Worm (Caenorhabditis elegans) whole organism, L1 larva: Measurements from ENCODE around the gene Y46H3A.4.

Experiments
- C04F5.9 ChIP-seq: sonication (generic microtip); optimal IDR thresholded peaks from 2 replicates; lab custom pipeline; 2016; ENCODE audit warnings: missing genetic modification characterization, missing compliant biosample characterization
- aha-1 ChIP-seq: fragments of 150-350 bp; optimal IDR thresholded peaks from 2 replicates; lab custom pipeline; 2014; ENCODE audit warnings: missing biosample characterization, missing genetic modification characterization
- alr-1 ChIP-seq: fragments of 200-800 bp; sonication (Bioruptor generic); optimal IDR thresholded peaks from 2 replicates; lab custom pipeline; 2018; ENCODE audit warnings: borderline replicate concordance, mild to moderate bottlenecking, missing genetic modification characterization, missing compliant biosample characterization
- aly-2 ChIP-seq: fragments of 150-350 bp; optimal IDR thresholded peaks from 2 replicates; lab custom pipeline; 2014; ENCODE audit warnings: missing biosample characterization, missing genetic modification characterization
- ama-1 ChIP-seq: fragments of 150-350 bp; optimal IDR thresholded peaks from 2 replicates; lab custom pipeline; 2014
- blmp-1 ChIP-seq: fragments of 150-350 bp; optimal IDR thresholded peaks from 2 replicates; lab custom pipeline; 2014; ENCODE audit warnings: missing biosample characterization, missing genetic modification characterization
- ceh-63 ChIP-seq: fragments of 200-800 bp; sonication (Bioruptor generic); optimal IDR thresholded peaks from 2 replicates; lab custom pipeline; 2018; ENCODE audit warnings: mild to moderate bottlenecking, missing genetic modification characterization, missing compliant biosample characterization
- ceh-82 ChIP-seq, 3 experiments: fragments of 150-350 bp in 1 of 3; sonication (generic microtip) in 2 of 3; optimal IDR thresholded peaks; 2 replicates each; lab custom pipeline; 2014 to 2017; ENCODE audit warnings: missing biosample characterization in 3 of 3, missing genetic modification characterization in 3 of 3
- ceh-88 ChIP-seq: fragments of 200-800 bp; sonication (Bioruptor generic); IDR thresholded peaks from 2 replicates; pipeline ENCODE4 v1.3.6; 2022; ENCODE audit warnings: missing genetic modification characterization, missing compliant biosample characterization
- ceh-90 ChIP-seq: sonication (generic microtip); optimal IDR thresholded peaks from 2 replicates; lab custom pipeline; 2016; ENCODE audit warnings: missing genetic modification characterization, missing compliant biosample characterization
- ces-1 ChIP-seq: fragments of 150-350 bp; optimal IDR thresholded peaks from 2 replicates; lab custom pipeline; 2014; ENCODE audit warnings: missing biosample characterization, missing genetic modification reagents, missing genetic modification characterization
- dpl-1 ChIP-seq, 3 experiments: fragments of 150-350 bp in 2 of 3; sonication (generic microtip) in 1 of 3; optimal IDR thresholded peaks; 2 replicates each; lab custom pipeline; 2014 to 2017; ENCODE audit warnings: missing biosample characterization in 3 of 3, missing genetic modification characterization in 3 of 3, missing genetic modification reagents in 3 of 3
- egl-13 ChIP-seq: sonication (generic microtip); optimal IDR thresholded peaks from 2 replicates; lab custom pipeline; 2016; ENCODE audit warnings: missing genotype, missing genetic modification reagents, missing genetic modification characterization, missing compliant biosample characterization
- egl-27 ChIP-seq, 2 experiments: fragments of 150-350 bp in 1 of 2; sonication (generic microtip); optimal IDR thresholded peaks; 3 replicates each; lab custom pipeline; 2017 to 2018; ENCODE audit warnings: missing biosample characterization in 2 of 2, missing genetic modification characterization in 2 of 2, missing genetic modification reagents in 2 of 2
- elt-2 ChIP-seq: sonication (generic microtip); optimal IDR thresholded peaks from 2 replicates; lab custom pipeline; 2016; ENCODE audit warnings: missing genetic modification characterization, mild to moderate bottlenecking, inconsistent platforms, missing compliant biosample characterization, missing genetic modification reagents
- elt-3 ChIP-seq, 6 experiments: fragments of 150-350 bp in 1 of 6; sonication (generic microtip); optimal IDR thresholded peaks; 2 replicates each; lab custom pipeline; 2017 to 2018; ENCODE audit warnings: missing biosample characterization in 6 of 6, missing genetic modification characterization in 6 of 6, inconsistent platforms in 1 of 6
- fkh-4 ChIP-seq: sonication (generic microtip); optimal IDR thresholded peaks from 2 replicates; lab custom pipeline; 2016; ENCODE audit warnings: missing compliant biosample characterization, missing genetic modification characterization, borderline replicate concordance
- fos-1 ChIP-seq: fragments of 150-350 bp; optimal IDR thresholded peaks from 2 replicates; lab custom pipeline; 2014; ENCODE audit warnings: missing biosample characterization, missing genetic modification characterization
- grh-1 ChIP-seq: fragments of 200-800 bp; sonication (Bioruptor generic); IDR thresholded peaks from 2 replicates; pipeline ENCODE4 v1.3.6; 2022; ENCODE audit warnings: missing genetic modification reagents, missing genetic modification characterization, missing compliant biosample characterization
- hlh-17 ChIP-seq: fragments of 200-800 bp; sonication (Bioruptor generic); optimal IDR thresholded peaks from 2 replicates; lab custom pipeline; 2018; ENCODE audit warnings: missing genetic modification characterization, mild to moderate bottlenecking, missing compliant biosample characterization, moderate library complexity, borderline replicate concordance
- hlh-4 ChIP-seq: sonication (generic microtip); optimal IDR thresholded peaks from 2 replicates; lab custom pipeline; 2016; ENCODE audit warnings: mild to moderate bottlenecking, missing genetic modification characterization, missing compliant biosample characterization
- lin-13 ChIP-seq: fragments of 150-350 bp; optimal IDR thresholded peaks from 2 replicates; lab custom pipeline; 2014; ENCODE audit warnings: missing biosample characterization, missing genetic modification reagents, missing genetic modification characterization
- lin-14 ChIP-seq: fragments of 200-800 bp; sonication (Bioruptor generic); optimal IDR thresholded peaks from 2 replicates; lab custom pipeline; 2018; ENCODE audit warnings: mild to moderate bottlenecking, missing genetic modification characterization, moderate library complexity, missing compliant biosample characterization
- lin-15B ChIP-seq: fragments of 150-350 bp; sonication (generic microtip); optimal IDR thresholded peaks from 3 replicates; lab custom pipeline; 2014; ENCODE audit warnings: missing biosample characterization, missing genetic modification characterization
- lin-39 ChIP-seq: fragments of 150-350 bp; optimal IDR thresholded peaks from 2 replicates; lab custom pipeline; 2014; ENCODE audit warnings: missing biosample characterization, missing genetic modification reagents, missing genetic modification characterization
- lsy-2 ChIP-seq, 2 experiments: fragments of 150-350 bp; optimal IDR thresholded peaks; 2 replicates each; lab custom pipeline; 2014; ENCODE audit warnings: missing biosample characterization in 2 of 2, missing genetic modification characterization in 2 of 2
- mab-9 ChIP-seq: fragments of 200-800 bp; sonication (Bioruptor generic); IDR thresholded peaks from 2 replicates; pipeline ENCODE4 v1.3.6; 2022; ENCODE audit warnings: missing genetic modification reagents, missing genetic modification characterization, missing compliant biosample characterization
- mdl-1 ChIP-seq, 2 experiments: fragments of 150-350 bp; optimal IDR thresholded peaks; 2 replicates each; lab custom pipeline; 2014 to 2017; ENCODE audit warnings: missing biosample characterization in 2 of 2, missing genetic modification characterization in 2 of 2, inconsistent platforms in 1 of 2
- mep-1 ChIP-seq: fragments of 150-350 bp; optimal IDR thresholded peaks from 2 replicates; lab custom pipeline; 2014; ENCODE audit warnings: missing biosample characterization, missing genetic modification characterization
- nhr-19 ChIP-seq: fragments of 200-800 bp; sonication (Bioruptor generic); conservative IDR thresholded peaks from 2 replicates; pipeline ENCODE4 v1.3.6; 2022; ENCODE audit warnings: missing genetic modification characterization, missing compliant biosample characterization
- nhr-20 ChIP-seq: sonication (generic microtip); optimal IDR thresholded peaks from 2 replicates; lab custom pipeline; 2016; ENCODE audit warnings: mild to moderate bottlenecking, missing genetic modification characterization, missing compliant biosample characterization
- nhr-237 ChIP-seq: fragments of 150-350 bp; optimal IDR thresholded peaks from 2 replicates; lab custom pipeline; 2014; ENCODE audit warnings: missing biosample characterization, missing genetic modification characterization
- nhr-28 ChIP-seq: fragments of 150-350 bp; optimal IDR thresholded peaks from 2 replicates; lab custom pipeline; 2014; ENCODE audit warnings: missing biosample characterization, missing genetic modification characterization
- nhr-47 ChIP-seq: sonication (generic microtip); optimal IDR thresholded peaks from 2 replicates; lab custom pipeline; 2016; ENCODE audit warnings: mild to moderate bottlenecking, missing genetic modification characterization, moderate library complexity, missing compliant biosample characterization
- nhr-76 ChIP-seq: sonication (generic microtip); optimal IDR thresholded peaks from 2 replicates; lab custom pipeline; 2017; ENCODE audit warnings: missing biosample characterization, missing genetic modification characterization
- nhr-77 ChIP-seq: fragments of 150-350 bp; optimal IDR thresholded peaks from 2 replicates; lab custom pipeline; 2014; ENCODE audit warnings: missing biosample characterization, missing genetic modification characterization
- nhr-85 ChIP-seq: sonication (generic microtip); peaks from one replicate; lab custom pipeline; 2016; ENCODE audit warnings: missing genetic modification characterization, inconsistent platforms, missing compliant biosample characterization
- pqm-1 ChIP-seq: sonication (generic microtip); optimal IDR thresholded peaks from 3 replicates; lab custom pipeline; 2017; ENCODE audit warnings: missing biosample characterization, missing genetic modification characterization
- rnt-1 ChIP-seq: sonication (generic microtip); optimal IDR thresholded peaks from 2 replicates; lab custom pipeline; 2016; ENCODE audit warnings: mild to moderate bottlenecking, missing genetic modification characterization, moderate library complexity, missing compliant biosample characterization
- snpc-4 ChIP-seq: fragments of 150-350 bp; optimal IDR thresholded peaks from 2 replicates; lab custom pipeline; 2014; ENCODE audit warnings: missing biosample characterization, missing genetic modification characterization
- sptf-1 ChIP-seq: fragments of 150-350 bp; optimal IDR thresholded peaks from 2 replicates; lab custom pipeline; 2014; ENCODE audit warnings: missing biosample characterization, missing genetic modification characterization
- swsn-7 ChIP-seq: sonication (generic microtip); optimal IDR thresholded peaks from 2 replicates; lab custom pipeline; 2016; ENCODE audit warnings: missing genetic modification characterization, missing compliant biosample characterization
- unc-30 ChIP-seq: sonication (generic microtip); optimal IDR thresholded peaks from 2 replicates; lab custom pipeline; 2017; ENCODE audit warnings: missing biosample characterization, missing genetic modification characterization
- unc-62 ChIP-seq: fragments of 150-350 bp; optimal IDR thresholded peaks from 2 replicates; lab custom pipeline; 2014; ENCODE audit warnings: missing biosample characterization, missing genetic modification reagents, missing genetic modification characterization
- unc-86 ChIP-seq: sonication (generic microtip); optimal IDR thresholded peaks from 2 replicates; lab custom pipeline; 2016; ENCODE audit warnings: missing genetic modification characterization, missing compliant biosample characterization
- unc-98 ChIP-seq: fragments of 200-800 bp; sonication (Bioruptor generic); IDR thresholded peaks from 2 replicates; pipeline ENCODE4 v1.3.6; 2022; ENCODE audit warnings: missing genetic modification characterization, missing compliant biosample characterization
- xbp-1 ChIP-seq: sonication (generic microtip); optimal IDR thresholded peaks from 2 replicates; lab custom pipeline; 2016; ENCODE audit warnings: missing genetic modification characterization, missing compliant biosample characterization
- zag-1 ChIP-seq: fragments of 150-350 bp; optimal IDR thresholded peaks from 2 replicates; lab custom pipeline; 2014; ENCODE audit warnings: missing biosample characterization, missing genetic modification characterization
- zip-4 ChIP-seq: fragments of 200-800 bp; sonication (Bioruptor generic); optimal IDR thresholded peaks from 2 replicates; lab custom pipeline; 2018; ENCODE audit warnings: mild to moderate bottlenecking, missing genetic modification characterization, moderate library complexity, missing compliant biosample characterization
- ztf-11 ChIP-seq, 2 experiments: sonication (generic microtip); optimal IDR thresholded peaks; 2 replicates each; lab custom pipeline; 2016 to 2017; ENCODE audit warnings: missing genetic modification characterization in 2 of 2, missing biosample characterization in 1 of 2, missing compliant biosample characterization in 1 of 2
- ztf-4 ChIP-seq: fragments of 150-350 bp; optimal IDR thresholded peaks from 2 replicates; lab custom pipeline; 2014; ENCODE audit warnings: missing biosample characterization, missing genetic modification characterization

The Y46H3A.4 gene

ce11 chrV:1804645-1805559 is 6.0 kb downstream of the Y46H3A.4 start, which contains the start of the genes hsp-16.2 and hsp-16.41 (continued):
- TF ChIP-seq nhr-77 (tag; lab: Kevin White, UChicago) (no peak), ama-1 (peak; percentile 88), nhr-19 (GFP tag; lab: Robert Waterston, UW) (peak; percentile 55), dpl-1 (GFP tag; optimal IDR thresholded peaks at IDR 0.05; lab: Kevin White, UChicago) (peak in 2 of 3 experiments; percentile 30 to 50), mep-1 (peak; percentile 56), lsy-2 (tag; optimal IDR thresholded peaks at IDR 0.05; lab: Kevin White, UChicago) (peak in 1 of 2 experiments; percentile 39), fos-1 (tag; lab: Kevin White, UChicago) (no peak), ceh-88 (GFP tag; lab: Robert Waterston, UW) (no peak), rnt-1 (tag; lab: Kevin White, UChicago) (peak; percentile 29), C04F5.9 (tag; lab: Kevin White, UChicago) (no peak), alr-1 (tag; lab: Kevin White, UChicago) (no peak), nhr-20 (peak; percentile 73), mdl-1 (tag; optimal IDR thresholded peaks at IDR 0.05; lab: Kevin White, UChicago) (peak in 1 of 2 experiments; percentile 52), ztf-11 (tag; optimal IDR thresholded peaks at IDR 0.05; lab: Kevin White, UChicago) (peak in 1 of 2 experiments; percentile 48), xbp-1 (tag; lab: Kevin White, UChicago) (peak; percentile 32), lin-39 (tag; lab: Kevin White, UChicago) (no peak), nhr-237 (no peak), lin-14 (peak; percentile 94), ces-1 (no peak), nhr-47 (tag; lab: Kevin White, UChicago) (peak; percentile 60), egl-13 (tag; lab: Kevin White, UChicago) (peak; percentile 82), aha-1 (peak; percentile 13), mab-9 (GFP tag; lab: Robert Waterston, UW) (no peak), nhr-76 (no peak), aly-2 (tag; lab: Kevin White, UChicago) (no peak), ceh-63 (no peak), elt-2 (tag; lab: Kevin White, UChicago) (peak; percentile 34), nhr-85 (tag; lab: Kevin White, UChicago) (peak; percentile 45), unc-62 (GFP tag; lab: Kevin White, UChicago) (no peak), lin-13 (GFP tag; lab: Kevin White, UChicago) (no peak), ztf-4 (tag; lab: Kevin White, UChicago) (peak; percentile 13), fkh-4 (tag; lab: Kevin White, UChicago) (no peak), zip-4 (GFP tag; lab: Kevin White, UChicago) (no peak), elt-3 (tag; optimal IDR thresholded peaks at IDR 0.05; lab: Kevin White, UChicago) (peak in 1 of 6 experiments; percentile 2), lin-15B (no peak), ceh-82 (tag; optimal IDR thresholded peaks at IDR 0.05; lab: Kevin White, UChicago) (peak in 1 of 3 experiments; percentile 46), egl-27 (tag; optimal IDR thresholded peaks at IDR 0.05; lab: Kevin White, UChicago) (no peak), nhr-28 (tag; lab: Kevin White, UChicago) (no peak), snpc-4 (tag; lab: Kevin White, UChicago) (no peak), zag-1 (no peak), ceh-90 (tag; lab: Kevin White, UChicago) (no peak), unc-86 (tag; lab: Kevin White, UChicago) (peak; percentile 67), blmp-1 (tag; lab: Kevin White, UChicago) (peak; percentile 11), swsn-7 (peak; percentile 80), grh-1 (no peak), unc-30 (tag; lab: Kevin White, UChicago) (no peak), unc-98 (GFP tag; lab: Robert Waterston, UW) (no peak), sptf-1 (tag; lab: Kevin White, UChicago) (no peak), hlh-17 (no peak), pqm-1 (tag; lab: Kevin White, UChicago) (no peak), hlh-4 (tag; lab: Kevin White, UChicago) (no peak)
